Worm (Caenorhabditis elegans): ENCODE measurements around the gene twk-31.

The twk-31 gene

ce11 chrIII:11451380-11451779, 40.9 kb downstream of the twk-31 start:
- TF ChIP-seq hlh-6 (tag; optimal IDR thresholded peaks at IDR 0.05) = no peak
- TF ChIP-seq C08G9.2 (tag; optimal IDR thresholded peaks at IDR 0.05) = no peak
- TF ChIP-seq pha-2 (tag; optimal IDR thresholded peaks at IDR 0.05) = no peak
- TF ChIP-seq dve-1 (tag; optimal IDR thresholded peaks at IDR 0.05) = no peak
- no peak for TF ChIP-seq lim-6 (tag; optimal IDR thresholded peaks at IDR 0.05)
- no peak for TF ChIP-seq unc-86 (tag; optimal IDR thresholded peaks at IDR 0.05)

DNA sequence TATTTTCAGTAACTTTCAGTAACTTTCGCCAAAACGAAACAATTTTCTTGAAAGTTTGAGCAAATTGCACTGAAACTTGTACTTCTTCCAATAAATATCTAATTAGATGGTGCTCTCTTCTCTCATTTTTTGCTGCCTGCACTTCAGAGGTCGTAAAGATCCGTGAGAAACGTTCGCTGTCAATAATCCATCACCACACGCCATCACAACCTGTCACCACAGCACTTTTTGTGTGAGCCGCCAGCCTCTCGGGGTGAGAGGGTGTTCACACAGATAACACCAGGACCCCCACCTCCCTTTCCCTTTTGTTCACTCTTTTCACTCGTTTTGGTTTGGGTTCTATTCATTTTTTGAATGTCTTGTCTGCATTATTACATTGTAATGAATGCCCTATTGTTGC, 42.1 kb downstream of the twk-31 start:
- TF ChIP-seq ttx-3 (tag; optimal IDR thresholded peaks at IDR 0.05) = no peak
- TF ChIP-seq mec-3 (tag; optimal IDR thresholded peaks at IDR 0.05; ENCODE audit: borderline replicate concordance) = no peak
- peak; percentile 96 for TF ChIP-seq unc-55 (GFP tag; optimal IDR thresholded peaks at IDR 0.05)
- TF ChIP-seq ceh-31 (tag; optimal IDR thresholded peaks at IDR 0.05) = no peak

- TF ChIP-seq ceh-22 (tag; optimal IDR thresholded peaks at IDR 0.05) (no peak), K09A11.1 (tag; optimal IDR thresholded peaks at IDR 0.05; ENCODE audit: insufficient read depth) (no peak), C08G9.2 (tag; optimal IDR thresholded peaks at IDR 0.05) (no peak), ceh-31 (tag; optimal IDR thresholded peaks at IDR 0.05) (no peak), ceh-34 (tag; optimal IDR thresholded peaks at IDR 0.05) (no peak), madf-2 (tag; optimal IDR thresholded peaks at IDR 0.05) (no peak), unc-55 (GFP tag; optimal IDR thresholded peaks at IDR 0.05) (peak; percentile 60), nfya-1 (tag; optimal IDR thresholded peaks at IDR 0.05) (no peak), hlh-13 (GFP tag; optimal IDR thresholded peaks at IDR 0.05) (no peak), pha-2 (tag; optimal IDR thresholded peaks at IDR 0.05) (no peak), ceh-30 (tag; optimal IDR thresholded peaks at IDR 0.05) (no peak), elt-4 (tag; optimal IDR thresholded peaks at IDR 0.05) (no peak), mec-3 (tag; optimal IDR thresholded peaks at IDR 0.05; ENCODE audit: borderline replicate concordance) (no peak), sdc-2 (tag; optimal IDR thresholded peaks at IDR 0.05) (peak; percentile 26), hlh-8 (tag; optimal IDR thresholded peaks at IDR 0.05) (peak; percentile 88), odd-2 (tag; optimal IDR thresholded peaks at IDR 0.05) (no peak), hlh-30 (tag; optimal IDR thresholded peaks at IDR 0.05; ENCODE audit: insufficient read depth) (no peak), elt-2 (tag; optimal IDR thresholded peaks at IDR 0.05) (no peak), nhr-232 (tag; optimal IDR thresholded peaks at IDR 0.05) (no peak), K02D7.2 (tag; optimal IDR thresholded peaks at IDR 0.05) (no peak), ref-2 (tag; optimal IDR thresholded peaks at IDR 0.05) (no peak), unc-3 (GFP tag; conservative IDR thresholded peaks at IDR 0.05) (no peak), unc-3 (tag; optimal IDR thresholded peaks at IDR 0.05) (no peak), ceh-2 (tag; optimal IDR thresholded peaks at IDR 0.05) (no peak), rnt-1 (tag; optimal IDR thresholded peaks at IDR 0.05) (no peak)
Observed at ce11 chrIII:11453970-11454369, 43.5 kb downstream of the twk-31 start.

DNA sequence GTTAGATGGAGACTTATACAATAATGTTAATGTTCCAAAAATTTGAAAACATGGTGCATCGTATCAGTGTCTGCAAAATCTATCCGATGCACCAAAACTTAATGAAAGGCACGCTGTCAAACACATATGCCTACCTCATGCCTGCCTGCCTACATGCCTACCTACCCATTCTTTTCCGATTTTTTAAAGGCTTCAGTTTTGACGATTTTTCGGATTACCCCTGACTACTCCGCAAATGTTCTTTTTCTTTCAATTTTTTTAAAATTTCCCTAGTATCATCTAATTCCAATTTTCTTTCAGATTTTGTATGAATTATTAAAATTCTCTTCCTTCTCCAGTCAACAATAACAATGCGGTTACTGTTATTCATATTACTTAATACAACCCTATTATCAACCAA, 46.1 kb downstream of the twk-31 start, which contains the start of gene plr-1:
plr-1 (plus strand) TSS at position 301 of the 400 bp plus-strand sequence.
- TF ChIP-seq ahr-1 (tag; optimal IDR thresholded peaks at IDR 0.05) (no peak), nhr-232 (tag; optimal IDR thresholded peaks at IDR 0.05) (no peak), pros-1 (tag; optimal IDR thresholded peaks at IDR 0.05) (no peak), Y22D7AL.16 (tag; optimal IDR thresholded peaks at IDR 0.05) (no peak), madf-2 (tag; optimal IDR thresholded peaks at IDR 0.05) (no peak), unc-42 (tag; optimal IDR thresholded peaks at IDR 0.05) (no peak), dve-1 (tag; optimal IDR thresholded peaks at IDR 0.05) (no peak), che-1 (tag; optimal IDR thresholded peaks at IDR 0.05) (no peak)

DNA sequence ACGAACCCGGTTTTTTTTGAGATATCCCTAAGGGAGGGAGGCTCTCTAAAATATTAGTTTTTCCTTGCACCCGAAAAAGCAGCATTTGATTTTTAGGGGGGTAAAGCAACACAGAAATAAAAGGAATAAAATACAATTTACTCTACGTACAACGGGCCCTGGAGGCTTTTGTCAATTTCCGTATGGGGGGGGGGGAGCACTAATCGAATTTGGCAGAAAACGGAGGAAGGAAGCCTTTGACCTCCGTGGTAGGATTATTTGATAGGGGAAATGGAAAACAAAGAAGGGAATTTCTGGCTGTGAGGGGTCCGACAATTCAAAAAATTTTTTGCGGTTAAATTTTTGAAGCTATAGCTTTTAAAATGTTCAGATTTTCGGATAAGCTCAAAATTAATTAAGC, 47.4 kb downstream of the twk-31 start:
- TF ChIP-seq F13H6.1 (tag; optimal IDR thresholded peaks at IDR 0.05) (no peak), unc-42 (tag; optimal IDR thresholded peaks at IDR 0.05) (peak; percentile 92)
